Fruit fly (Drosophila melanogaster) whole organism, embryonic: Measurements from ENCODE around the gene tau.

Experiments
- Blimp-1 ChIP-seq: fragments of 200-800 bp; sonication (Bioruptor generic); optimal IDR thresholded peaks from 3 replicates; lab custom pipeline; 2018; ENCODE audit warnings: missing biosample characterization, missing genetic modification characterization, mild to moderate bottlenecking, moderate library complexity, missing genetic modification reagents
- CG18011 ChIP-seq: fragments of 200-800 bp; sonication (Bioruptor generic); optimal IDR thresholded peaks from 2 replicates; lab custom pipeline; 2017; ENCODE audit warnings: missing biosample characterization, missing genetic modification characterization, mild to moderate bottlenecking, moderate library complexity, missing genotype
- CG5180 ChIP-seq: fragments of 200-800 bp; sonication (Bioruptor generic); optimal IDR thresholded peaks from 3 replicates; lab custom pipeline; 2017; ENCODE audit warnings: missing biosample characterization, missing genetic modification characterization, mild to moderate bottlenecking, moderate library complexity, missing genetic modification reagents
- CG7271 ChIP-seq: fragments of 200-800 bp; sonication (Bioruptor generic); optimal IDR thresholded peaks from 2 replicates; lab custom pipeline; 2018; ENCODE audit warnings: missing biosample characterization, mild to moderate bottlenecking, missing genetic modification characterization, moderate library complexity
- Dad ChIP-seq: fragments of 200-800 bp; sonication (Bioruptor generic); optimal IDR thresholded peaks from 3 replicates; lab custom pipeline; 2016; ENCODE audit warnings: missing biosample characterization, missing genetic modification characterization
- E2f2 ChIP-seq: fragments of 200-800 bp; sonication (Bioruptor generic); IDR thresholded peaks from 2 replicates; pipeline ENCODE4 v1.3.6; 2022; ENCODE audit warnings: missing biosample characterization, missing genetic modification characterization
- Hr78 ChIP-seq, 2 experiments: fragments of 200-800 bp in 1 of 2; fragments of >200 bp in 1 of 2; sonication (Bioruptor generic) in 1 of 2; optimal IDR thresholded peaks; 2 replicates each; lab custom pipeline; 2017 to 2019; ENCODE audit warnings: missing biosample characterization in 2 of 2, missing genetic modification characterization in 2 of 2, mild to moderate bottlenecking in 1 of 2, moderate library complexity in 1 of 2
- Pdp1 ChIP-seq, 2 experiments: fragments of 200-800 bp; sonication (Bioruptor generic); optimal IDR thresholded peaks; 3 replicates each; lab custom pipeline; 2016; ENCODE audit warnings: missing biosample characterization in 2 of 2, missing genetic modification characterization in 2 of 2, mild to moderate bottlenecking in 1 of 2, moderate library complexity in 1 of 2
- Scr ChIP-seq: fragments of 200-800 bp; sonication (Bioruptor generic); IDR thresholded peaks from 2 replicates; pipeline ENCODE4 v1.3.6; 2022; ENCODE audit warnings: missing biosample characterization, missing genetic modification characterization; ENCODE audit not compliant: partially characterized antibody
- bsh ChIP-seq, 2 experiments: fragments of 200-800 bp; sonication (Bioruptor generic); optimal IDR thresholded peaks; 2 replicates each; lab custom pipeline; 2017 to 2018; ENCODE audit warnings: mild to moderate bottlenecking in 2 of 2, missing biosample characterization in 2 of 2, missing genetic modification characterization in 2 of 2, moderate library complexity in 1 of 2
- chinmo ChIP-seq: fragments of 200-800 bp; sonication (Bioruptor generic); IDR thresholded peaks from 4 replicates; pipeline ENCODE4 v1.3.6; 2022; ENCODE audit warnings: missing biosample characterization, missing genetic modification characterization; ENCODE audit not compliant: partially characterized antibody
- lbe ChIP-seq: fragments of 200-800 bp; sonication (Bioruptor generic); optimal IDR thresholded peaks from 2 replicates; lab custom pipeline; 2016; ENCODE audit warnings: missing biosample characterization, mild to moderate bottlenecking, missing genetic modification characterization
- oc ChIP-seq: fragments of 200-800 bp; sonication (Bioruptor generic); optimal IDR thresholded peaks from 2 replicates; lab custom pipeline; 2018; ENCODE audit warnings: missing biosample characterization, mild to moderate bottlenecking, missing genetic modification characterization, moderate library complexity
- sd ChIP-seq: fragments of 200-800 bp; sonication (Bioruptor generic); optimal IDR thresholded peaks from 3 replicates; lab custom pipeline; 2018; ENCODE audit warnings: missing biosample characterization, mild to moderate bottlenecking, missing genetic modification characterization, moderate library complexity
- sob ChIP-seq: fragments of 200-800 bp; sonication (Bioruptor generic); IDR thresholded peaks from 2 replicates; pipeline ENCODE4 v1.3.6; 2022; ENCODE audit warnings: missing biosample characterization, missing genetic modification characterization
- vvl ChIP-seq: fragments of 200-800 bp; sonication (Bioruptor generic); IDR thresholded peaks from 2 replicates; pipeline ENCODE4 v1.3.6; 2022; ENCODE audit warnings: missing biosample characterization, missing genetic modification characterization

Gene tau

DNA sequence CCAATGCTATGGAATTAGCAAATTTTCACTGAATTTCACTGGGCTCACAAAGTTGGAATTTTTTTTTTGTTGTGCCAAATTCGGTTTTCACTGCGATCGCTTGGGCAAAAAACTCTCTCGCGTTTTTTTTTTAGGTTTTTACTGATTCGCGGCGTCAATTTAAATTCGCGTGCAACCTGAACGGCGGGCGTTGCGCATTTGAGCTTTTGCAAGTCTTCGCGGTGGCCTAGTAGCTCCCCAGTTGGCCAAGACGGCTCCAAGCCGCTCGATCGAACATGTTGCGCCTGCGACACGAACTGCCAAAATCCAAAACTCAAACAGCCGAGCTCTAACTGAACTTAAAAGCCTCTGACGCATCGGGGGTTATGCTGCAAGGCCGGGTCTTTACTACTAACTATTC lies 60.8 kb downstream of the tau start, which contains the start of gene CG5639:
CG5639 (minus strand) TSS at position 152 of the 400 bp plus-strand sequence.
- TF ChIP-seq chinmo (GFP tag; lab: Robert Waterston, UW) (0 out of 4 replicates have a peak, but pooled peaks have one; percentile 62), CG18011 (peak; percentile 84), sob (no peak), E2f2 (GFP tag; lab: Robert Waterston, UW) (peak; percentile 11; the same call in 1 of the 2 replicates), CG7271 (tag; lab: Kevin White, UChicago) (no peak), CG5180 (peak; percentile 97)

DNA sequence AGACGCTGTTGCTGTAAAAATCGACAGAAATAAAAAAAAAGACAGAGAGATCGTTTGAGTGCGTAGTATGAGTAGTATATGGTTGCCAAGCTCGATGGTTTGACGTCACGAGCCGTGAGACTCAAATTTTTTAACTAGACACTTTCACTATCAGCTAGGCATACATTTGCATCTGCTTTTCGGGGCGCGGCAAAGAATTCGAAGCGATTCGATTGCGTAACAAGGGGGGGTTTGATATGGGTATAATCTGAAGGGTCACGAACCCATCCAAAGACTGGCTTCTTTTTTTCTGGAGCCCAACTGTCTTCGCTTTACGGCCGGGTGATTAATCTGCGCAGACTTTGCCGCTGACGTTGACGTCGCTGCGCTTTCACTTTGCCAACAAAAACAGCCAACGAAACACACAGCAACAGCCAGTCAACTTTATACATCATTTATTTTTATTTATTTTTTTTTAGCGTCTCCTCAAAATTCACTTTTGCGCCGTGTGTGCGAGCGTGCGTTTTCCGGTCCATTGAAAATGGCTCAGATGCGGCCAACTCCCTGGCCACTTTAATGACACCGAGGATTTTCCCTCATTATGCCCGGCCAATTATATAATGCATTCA lies 63.1 kb downstream of the tau start:
- TF ChIP-seq sd (peak; percentile 27), Dad (GFP tag; lab: Kevin White, UChicago) (no peak), Scr (GFP tag; lab: Robert Waterston, UW) (no peak), Blimp-1 (peak; percentile 88), Pdp1 (GFP tag; optimal IDR thresholded peaks at IDR 0.05; lab: Kevin White, UChicago) (peak in 1 of 2 experiments; percentile 37), vvl (GFP tag; lab: Robert Waterston, UW) (peak; percentile 42; the same call in 1 of the 2 replicates), Hr78 (GFP tag; optimal IDR thresholded peaks at IDR 0.05; lab: Kevin White, UChicago) (peak in 1 of 2 experiments; percentile 69), oc (tag; lab: Kevin White, UChicago) (peak; percentile 62)

DNA sequence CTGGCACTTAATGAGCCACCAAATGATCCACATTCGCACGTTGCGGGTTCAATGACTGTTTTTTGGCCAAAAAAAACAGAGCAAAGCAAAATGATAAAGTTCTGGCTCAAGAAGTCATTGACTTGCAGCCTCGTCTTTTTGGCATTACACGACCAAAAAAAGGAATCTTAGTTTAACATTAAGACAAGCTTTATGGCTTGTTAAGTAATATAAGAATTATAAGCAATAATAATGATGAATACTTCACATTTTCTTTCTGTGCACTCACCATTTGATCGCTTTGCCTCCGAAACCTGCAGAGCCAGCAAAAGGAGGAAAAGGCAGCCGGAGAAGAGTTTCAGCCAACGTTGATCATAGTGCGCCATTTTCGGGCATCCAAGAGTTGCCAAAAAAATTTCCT lies 63.6 kb downstream of the tau start:
- TF ChIP-seq lbe (peak; percentile 62), bsh (GFP tag; optimal IDR thresholded peaks at IDR 0.05; lab: Kevin White, UChicago) (no peak)
